Fruit fly (Drosophila melanogaster) whole organism, embryonic: ENCODE data around the gene CG15160.

ENCODE experiments used
- Asciz ChIP-seq: fragments of 200-800 bp; sonication (Bioruptor generic); optimal IDR thresholded peaks from 2 replicates; lab custom pipeline; 2017; ENCODE audit warnings: missing biosample characterization, mild to moderate bottlenecking, missing genetic modification characterization, missing genetic modification reagents
- Bgb ChIP-seq: fragments of 200-800 bp; sonication (Bioruptor generic); IDR thresholded peaks from 2 replicates; pipeline ENCODE4 v1.3.6; 2022; ENCODE audit warnings: missing biosample characterization, missing genetic modification characterization; ENCODE audit not compliant: partially characterized antibody
- CG10366 ChIP-seq: fragments of 200-800 bp; sonication (Bioruptor generic); IDR thresholded peaks from 2 replicates; pipeline ENCODE4 v1.3.6; 2022; ENCODE audit warnings: missing biosample characterization, missing genetic modification characterization
- CG10959 ChIP-seq: fragments of 200-800 bp; sonication (Bioruptor generic); IDR thresholded peaks from 2 replicates; pipeline ENCODE4 v1.3.6; 2022; ENCODE audit warnings: missing biosample characterization, missing genetic modification characterization
- CG11560 ChIP-seq: fragments of 200-800 bp; sonication (Bioruptor generic); IDR thresholded peaks from 3 replicates; pipeline ENCODE4 v1.3.6; 2022; ENCODE audit warnings: missing biosample characterization, missing genetic modification characterization
- CG1529 ChIP-seq: fragments of 200-800 bp; sonication (Bioruptor generic); optimal IDR thresholded peaks from 3 replicates; lab custom pipeline; 2018; ENCODE audit warnings: missing biosample characterization, missing genetic modification characterization
- CG15514 ChIP-seq: fragments of 200-800 bp; sonication (Bioruptor generic); optimal IDR thresholded peaks from 3 replicates; lab custom pipeline; 2017; ENCODE audit warnings: missing biosample characterization, missing genetic modification characterization, mild to moderate bottlenecking, moderate library complexity, missing genetic modification reagents
- CG16813 ChIP-seq: fragments of 200-800 bp; sonication (Bioruptor generic); IDR thresholded peaks from 3 replicates; pipeline ENCODE4 v1.3.6; 2022; ENCODE audit warnings: missing biosample characterization, missing genetic modification characterization; ENCODE audit not compliant: partially characterized antibody
- CG17829 ChIP-seq: fragments of 200-800 bp; optimal IDR thresholded peaks from 2 replicates; lab custom pipeline; 2019; ENCODE audit warnings: missing biosample characterization, mild to moderate bottlenecking, missing genetic modification characterization, moderate library complexity
- CG3065 ChIP-seq: fragments of 200-800 bp; sonication (Bioruptor generic); optimal IDR thresholded peaks from 2 replicates; lab custom pipeline; 2016; ENCODE audit warnings: missing biosample characterization, missing genetic modification characterization
- CG33213 ChIP-seq: fragments of 200-800 bp; sonication (Bioruptor generic); optimal IDR thresholded peaks from 3 replicates; lab custom pipeline; 2016; ENCODE audit warnings: missing biosample characterization, missing genetic modification characterization
- CG34422 ChIP-seq: fragments of 200-800 bp; sonication (Bioruptor generic); IDR thresholded peaks from 3 replicates; pipeline ENCODE4 v1.3.6; 2022; ENCODE audit warnings: missing biosample characterization, missing genetic modification characterization
- CG3847 ChIP-seq: fragments of 200-800 bp; sonication (Bioruptor generic); IDR thresholded peaks from 2 replicates; pipeline ENCODE4 v1.3.6; 2022; ENCODE audit warnings: missing biosample characterization, missing genetic modification characterization
- CG6272 ChIP-seq: fragments of 200-800 bp; sonication (Bioruptor generic); IDR thresholded peaks from 2 replicates; pipeline ENCODE4 v1.3.6; 2022; ENCODE audit warnings: missing biosample characterization, missing genetic modification characterization
- CG6654 ChIP-seq: fragments of 200-800 bp; sonication (Bioruptor generic); optimal IDR thresholded peaks from 2 replicates; lab custom pipeline; 2017; ENCODE audit warnings: missing biosample characterization, mild to moderate bottlenecking, missing genetic modification characterization
- CG7928 ChIP-seq: fragments of 200-800 bp; sonication (Bioruptor generic); optimal IDR thresholded peaks from 2 replicates; lab custom pipeline; 2017; ENCODE audit warnings: missing biosample characterization, mild to moderate bottlenecking, missing genetic modification characterization
- CG8290 ChIP-seq, 3 experiments: fragments of 200-800 bp; sonication (Bioruptor generic); optimal IDR thresholded peaks; 2 replicates each; lab custom pipeline; 2016 to 2019; ENCODE audit warnings: missing biosample characterization in 3 of 3, missing genetic modification characterization in 3 of 3, mild to moderate bottlenecking in 2 of 3, moderate library complexity in 1 of 3
- CkIIα-i1 ChIP-seq: fragments of 200-800 bp; sonication (Bioruptor generic); IDR thresholded peaks from 2 replicates; pipeline ENCODE4 v1.3.6; 2022; ENCODE audit warnings: missing biosample characterization, missing genetic modification characterization
- GATAe ChIP-seq: fragments of 200-800 bp; sonication (Bioruptor generic); conservative IDR thresholded peaks from 2 replicates; pipeline ENCODE4 v1.3.6; 2022; ENCODE audit warnings: missing biosample characterization, missing genetic modification characterization
- Gsc ChIP-seq: fragments of 200-800 bp; sonication (Bioruptor generic); IDR thresholded peaks from 2 replicates; pipeline ENCODE4 v1.3.6; 2022; ENCODE audit warnings: missing biosample characterization, missing genetic modification characterization
- Hmr ChIP-seq: fragments of 200-800 bp; sonication (Bioruptor generic); optimal IDR thresholded peaks from 3 replicates; lab custom pipeline; 2017; ENCODE audit warnings: mild to moderate bottlenecking, missing biosample characterization, missing genetic modification reagents, missing genetic modification characterization
- Hr3 ChIP-seq: fragments of 200-800 bp; sonication (Bioruptor generic); optimal IDR thresholded peaks from 3 replicates; lab custom pipeline; 2016; ENCODE audit warnings: missing biosample characterization, missing genetic modification characterization
- Hr78 ChIP-seq, 2 experiments: fragments of 200-800 bp in 1 of 2; fragments of >200 bp in 1 of 2; sonication (Bioruptor generic) in 1 of 2; optimal IDR thresholded peaks; 2 replicates each; lab custom pipeline; 2017 to 2019; ENCODE audit warnings: missing biosample characterization in 2 of 2, missing genetic modification characterization in 2 of 2, mild to moderate bottlenecking in 1 of 2, moderate library complexity in 1 of 2
- Lhr ChIP-seq: fragments of 200-800 bp; sonication (Bioruptor generic); optimal IDR thresholded peaks from 3 replicates; lab custom pipeline; 2017; ENCODE audit warnings: mild to moderate bottlenecking, missing biosample characterization, missing genetic modification reagents, missing genetic modification characterization
- MBD-R2 ChIP-seq: fragments of 200-800 bp; sonication (Bioruptor generic); IDR thresholded peaks from 2 replicates; pipeline ENCODE4 v1.3.6; 2022; ENCODE audit warnings: missing biosample characterization, missing genetic modification characterization
- Nf-YA ChIP-seq: fragments of 200-800 bp; sonication (Bioruptor generic); IDR thresholded peaks from 2 replicates; pipeline ENCODE4 v1.3.6; 2022; ENCODE audit warnings: missing biosample characterization, missing genetic modification characterization
- Nf-YC ChIP-seq: fragments of 200-800 bp; optimal IDR thresholded peaks from 3 replicates; lab custom pipeline; 2019; ENCODE audit warnings: missing biosample characterization, mild to moderate bottlenecking, missing genetic modification characterization, moderate library complexity
- Opbp ChIP-seq: fragments of 200-800 bp; sonication (Bioruptor generic); IDR thresholded peaks from 3 replicates; pipeline ENCODE4 v1.3.6; 2022; ENCODE audit warnings: missing biosample characterization, missing genetic modification characterization; ENCODE audit not compliant: partially characterized antibody
- PHDP ChIP-seq: fragments of 200-800 bp; sonication (Bioruptor generic); optimal IDR thresholded peaks from 3 replicates; lab custom pipeline; 2018; ENCODE audit warnings: missing biosample characterization, mild to moderate bottlenecking, missing genetic modification characterization, moderate library complexity
- ac ChIP-seq: fragments of 200-800 bp; sonication (Bioruptor generic); optimal IDR thresholded peaks from 3 replicates; lab custom pipeline; 2017; ENCODE audit warnings: missing biosample characterization, mild to moderate bottlenecking, missing genetic modification characterization
- bbx ChIP-seq: fragments of 200-800 bp; sonication (Bioruptor generic); IDR thresholded peaks from 2 replicates; pipeline ENCODE4 v1.3.6; 2022; ENCODE audit warnings: missing biosample characterization, missing genetic modification characterization; ENCODE audit not compliant: partially characterized antibody
- btn ChIP-seq: fragments of 200-800 bp; sonication (Bioruptor generic); optimal IDR thresholded peaks from 2 replicates; lab custom pipeline; 2016; ENCODE audit warnings: missing biosample characterization, missing genetic modification characterization
- chinmo ChIP-seq: fragments of 200-800 bp; sonication (Bioruptor generic); IDR thresholded peaks from 4 replicates; pipeline ENCODE4 v1.3.6; 2022; ENCODE audit warnings: missing biosample characterization, missing genetic modification characterization; ENCODE audit not compliant: partially characterized antibody
- crol ChIP-seq: fragments of 200-800 bp; sonication (Bioruptor generic); IDR thresholded peaks from 2 replicates; pipeline ENCODE4 v1.3.6; 2022; ENCODE audit warnings: missing biosample characterization, missing genetic modification characterization
- fd3F ChIP-seq: fragments of 200-800 bp; sonication (Bioruptor generic); optimal IDR thresholded peaks from 2 replicates; lab custom pipeline; 2018; ENCODE audit warnings: missing biosample characterization, mild to moderate bottlenecking, missing genetic modification characterization, moderate library complexity
- ftz-f1 ChIP-seq: fragments of 200-800 bp; sonication (Bioruptor generic); optimal IDR thresholded peaks from 2 replicates; lab custom pipeline; 2016; ENCODE audit warnings: missing biosample characterization, missing genetic modification characterization
- hkb ChIP-seq, 2 experiments: fragments of 200-800 bp in 1 of 2; fragments of >200 bp in 1 of 2; sonication (Bioruptor generic) in 1 of 2; IDR thresholded peaks in 1 of 2; optimal IDR thresholded peaks in 1 of 2; 2 replicates each; pipeline versions ENCODE4 v1.3.6 to Lab custom; 2017 to 2022; ENCODE audit warnings: missing biosample characterization in 1 of 2, missing genetic modification characterization in 1 of 2
- oc ChIP-seq: fragments of 200-800 bp; sonication (Bioruptor generic); optimal IDR thresholded peaks from 2 replicates; lab custom pipeline; 2018; ENCODE audit warnings: missing biosample characterization, mild to moderate bottlenecking, missing genetic modification characterization, moderate library complexity
- p53 ChIP-seq: fragments of 200-800 bp; sonication (Bioruptor generic); optimal IDR thresholded peaks from 2 replicates; lab custom pipeline; 2016; ENCODE audit warnings: missing biosample characterization, missing genetic modification characterization
- salm ChIP-seq: fragments of 200-800 bp; sonication (Bioruptor generic); optimal IDR thresholded peaks from 2 replicates; lab custom pipeline; 2018; ENCODE audit warnings: missing biosample characterization, mild to moderate bottlenecking, missing genetic modification characterization
- sens-2 ChIP-seq: fragments of 200-800 bp; sonication (Bioruptor generic); IDR thresholded peaks from 2 replicates; pipeline ENCODE4 v1.3.6; 2022; ENCODE audit warnings: missing biosample characterization, missing genetic modification characterization
- trem ChIP-seq: fragments of 200-800 bp; optimal IDR thresholded peaks from 3 replicates; lab custom pipeline; 2019; ENCODE audit warnings: missing biosample characterization, mild to moderate bottlenecking, missing genetic modification characterization, moderate library complexity
- twi ChIP-seq: fragments of 200-800 bp; optimal IDR thresholded peaks from 2 replicates; lab custom pipeline; 2019; ENCODE audit warnings: missing biosample characterization, mild to moderate bottlenecking, missing genetic modification characterization, moderate library complexity
- unpg ChIP-seq: fragments of 200-800 bp; sonication (Bioruptor generic); optimal IDR thresholded peaks from 3 replicates; lab custom pipeline; 2018; ENCODE audit warnings: missing biosample characterization, mild to moderate bottlenecking, missing genetic modification characterization, moderate library complexity
- vnd ChIP-seq: fragments of 200-800 bp; sonication (Bioruptor generic); IDR thresholded peaks from 3 replicates; pipeline ENCODE4 v1.3.6; 2022; ENCODE audit warnings: missing biosample characterization, missing genetic modification characterization; ENCODE audit not compliant: partially characterized antibody
- vvl ChIP-seq: fragments of 200-800 bp; sonication (Bioruptor generic); IDR thresholded peaks from 2 replicates; pipeline ENCODE4 v1.3.6; 2022; ENCODE audit warnings: missing biosample characterization, missing genetic modification characterization

The CG15160 gene

dm6 chr2L:18566235-18567158 lies 24.2 kb upstream of the CG15160 start (continued):
- TF ChIP-seq PHDP (tag; lab: Kevin White, UChicago) (peak; percentile 54), CkIIα-i1 (no peak), Asciz (no peak), CG6272 (GFP tag; lab: Robert Waterston, UW) (no peak), oc (tag; lab: Kevin White, UChicago) (no peak), btn (GFP tag; lab: Kevin White, UChicago) (no peak), CG33213 (GFP tag; lab: Kevin White, UChicago) (no peak), unpg (GFP tag; lab: Kevin White, UChicago) (peak; percentile 49), GATAe (GFP tag; lab: Robert Waterston, UW) (peak; percentile 59), CG3847 (GFP tag; lab: Robert Waterston, UW) (no peak), Hmr (peak; percentile 50), ftz-f1 (peak; percentile 65), twi (tag; lab: Kevin White, UChicago) (peak; percentile 56), Hr78 (GFP tag; optimal IDR thresholded peaks at IDR 0.05; lab: Kevin White, UChicago) (peak in 1 of 2 experiments; percentile 56), CG3065 (GFP tag; lab: Kevin White, UChicago) (no peak), Nf-YA (GFP tag; lab: Robert Waterston, UW) (no peak), MBD-R2 (GFP tag; lab: Robert Waterston, UW) (no peak), sens-2 (GFP tag; lab: Robert Waterston, UW) (peak; percentile 52; the same call in 1 of the 2 replicates), CG10366 (no peak), CG11560 (tag; lab: Robert Waterston, UW) (no peak), CG17829 (tag; lab: Kevin White, UChicago) (no peak), CG1529 (GFP tag; lab: Kevin White, UChicago) (peak; percentile 8), vnd (GFP tag; lab: Robert Waterston, UW) (0 out of 3 replicates have a peak, but pooled peaks have one; percentile 24), CG7928 (GFP tag; lab: Kevin White, UChicago) (no peak), vvl (GFP tag; lab: Robert Waterston, UW) (peak; percentile 37; the same call in 1 of the 2 replicates), Bgb (peak; percentile 47; the same call in 1 of the 2 replicates), fd3F (no peak), Opbp (peak; percentile 45; the same call in 1 of the 3 replicates), CG10959 (GFP tag; lab: Robert Waterston, UW) (no peak), CG8290 (GFP tag; optimal IDR thresholded peaks at IDR 0.05; lab: Kevin White, UChicago) (no peak), CG8290 (tag; optimal IDR thresholded peaks at IDR 0.05; lab: Kevin White, UChicago) (peak in 1 of 2 experiments; percentile 7), CG16813 (peak; percentile 39; the same call in 1 of the 3 replicates), Hr3 (GFP tag; lab: Kevin White, UChicago) (no peak), salm (tag; lab: Kevin White, UChicago) (no peak), Nf-YC (no peak), trem (tag; lab: Kevin White, UChicago) (no peak), Gsc (GFP tag; lab: Robert Waterston, UW) (no peak), CG15514 (GFP tag; lab: Kevin White, UChicago) (peak; percentile 14), CG34422 (GFP tag; lab: Robert Waterston, UW) (0 out of 3 replicates have a peak, but pooled peaks have one; percentile 15), chinmo (GFP tag; lab: Robert Waterston, UW) (0 out of 4 replicates have a peak, but pooled peaks have one; percentile 68), crol (GFP tag; lab: Robert Waterston, UW) (no peak), p53 (GFP tag; lab: Kevin White, UChicago) (no peak), hkb (optimal IDR thresholded peaks at IDR 0.05; lab: Kevin White, UChicago) (no peak), hkb (GFP tag; IDR thresholded peaks at IDR 0.05; lab: Robert Waterston, UW) (no peak), bbx (GFP tag; lab: Robert Waterston, UW) (no peak; the same call in 1 of the 2 replicates), Lhr (GFP tag; lab: Kevin White, UChicago) (no peak), ac (no peak), CG6654 (GFP tag; lab: Kevin White, UChicago) (no peak)
